Fruit fly (Drosophila melanogaster): ENCODE results near the gene CG15478.

The CG15478 gene

dm6 chrX:7690683-7691082, 27.0 kb downstream of the CG15478 start (continued):
- TF ChIP-seq Antp (GFP tag; optimal IDR thresholded peaks at IDR 0.05) (no peak), Bteb2 (GFP tag; optimal IDR thresholded peaks at IDR 0.05) (no peak), sob (GFP tag; IDR thresholded peaks at IDR 0.05) (peak; percentile 60; the same call in 1 of the 2 replicates), schlank (tag; optimal IDR thresholded peaks at IDR 0.05) (peak; percentile 51), kay (GFP tag; optimal IDR thresholded peaks at IDR 0.05) (no peak), Awh (GFP tag; IDR thresholded peaks at IDR 0.05) (peak; percentile 41; the same call in 1 of the 2 replicates), seq (GFP tag; IDR thresholded peaks at IDR 0.05) (no peak; the same call in 1 of the 2 replicates), dan (GFP tag; IDR thresholded peaks at IDR 0.05) (no peak), CG32767 (GFP tag; IDR thresholded peaks at IDR 0.05) (0 out of 2 replicates have a peak, but pooled peaks have one; percentile 18), kah (GFP tag; optimal IDR thresholded peaks at IDR 0.05) (peak; percentile 61), pho (GFP tag; optimal IDR thresholded peaks at IDR 0.05) (peak; percentile 13), trem (tag; optimal IDR thresholded peaks at IDR 0.05) (peak; percentile 17), CG34224 (GFP tag; IDR thresholded peaks at IDR 0.05; ENCODE audit: partially characterized antibody) (no peak), btn (GFP tag; optimal IDR thresholded peaks at IDR 0.05) (peak; percentile 3), odd (GFP tag; optimal IDR thresholded peaks at IDR 0.05) (peak; percentile 59), CG18476 (GFP tag; optimal IDR thresholded peaks at IDR 0.05) (no peak), CG3407 (GFP tag; optimal IDR thresholded peaks at IDR 0.05) (peak; percentile 69), CG16815 (GFP tag; optimal IDR thresholded peaks at IDR 0.05) (no peak), CG32532 (GFP tag; IDR thresholded peaks at IDR 0.05) (peak; percentile 61; the same call in 1 of the 2 replicates), chn (GFP tag; optimal IDR thresholded peaks at IDR 0.05) (no peak), lilli (GFP tag; optimal IDR thresholded peaks at IDR 0.05) (no peak), CG17802 (tag; optimal IDR thresholded peaks at IDR 0.05) (no peak), CG8924 (tag; optimal IDR thresholded peaks at IDR 0.05) (peak; percentile 31), lov (optimal IDR thresholded peaks at IDR 0.05) (no peak), lov (GFP tag; IDR thresholded peaks at IDR 0.05) (no peak), CG30020 (tag; optimal IDR thresholded peaks at IDR 0.05) (no peak), emc (GFP tag; optimal IDR thresholded peaks at IDR 0.05) (no peak), D (optimal IDR thresholded peaks at IDR 0.05) (no peak), D (GFP tag; optimal IDR thresholded peaks at IDR 0.05) (peak; percentile 39), dmrt11E (tag; optimal IDR thresholded peaks at IDR 0.05) (no peak), CG6689 (GFP tag; IDR thresholded peaks at IDR 0.05) (no peak), CG11398 (GFP tag; optimal IDR thresholded peaks at IDR 0.05) (peak; percentile 54), CG31441 (GFP tag; IDR thresholded peaks at IDR 0.05) (no peak), CG15479 (GFP tag; optimal IDR thresholded peaks at IDR 0.05) (no peak), abd-A (tag; optimal IDR thresholded peaks at IDR 0.05) (no peak), CG11085 (GFP tag; IDR thresholded peaks at IDR 0.05) (no peak), NC2β (GFP tag; optimal IDR thresholded peaks at IDR 0.05) (peak; percentile 17), Fer3 (tag; optimal IDR thresholded peaks at IDR 0.05) (peak; percentile 52), Poxn (GFP tag; IDR thresholded peaks at IDR 0.05) (no peak), jing (GFP tag; optimal IDR thresholded peaks at IDR 0.05) (no peak), Spps (tag; optimal IDR thresholded peaks at IDR 0.05) (no peak), CG2116 (GFP tag; optimal IDR thresholded peaks at IDR 0.05) (peak; percentile 10), Nf-YA (GFP tag; IDR thresholded peaks at IDR 0.05) (no peak), CG6813 (GFP tag; optimal IDR thresholded peaks at IDR 0.05) (peak; percentile 77), CG5245 (GFP tag; optimal IDR thresholded peaks at IDR 0.05) (no peak), CG17361 (GFP tag; IDR thresholded peaks at IDR 0.05) (0 out of 3 replicates have a peak, but pooled peaks have one; percentile 10), CG12744 (GFP tag; optimal IDR thresholded peaks at IDR 0.05) (peak; percentile 6), CG3163 (GFP tag; optimal IDR thresholded peaks at IDR 0.05) (peak; percentile 85), fu2 (GFP tag; optimal IDR thresholded peaks at IDR 0.05) (no peak), CG17912 (GFP tag; optimal IDR thresholded peaks at IDR 0.05) (no peak), CG17612 (GFP tag; IDR thresholded peaks at IDR 0.05) (no peak), stwl (tag; optimal IDR thresholded peaks at IDR 0.05) (peak; percentile 19), CG10366 (GFP tag; IDR thresholded peaks at IDR 0.05) (no peak)

All from whole organism, embryonic.